Fruit fly (Drosophila melanogaster) Kc167 (cell line): ENCODE data around the gene CG14096.

ENCODE experiments used
- Myc ChIP-seq: fragments of >200 bp; optimal IDR thresholded peaks from 2 replicates; lab custom pipeline; 2017; ENCODE audit warnings: missing external identifiers
- Sin3A ChIP-seq: fragments of >200 bp; optimal IDR thresholded peaks from 2 replicates; lab custom pipeline; 2018; ENCODE audit warnings: missing external identifiers
- h ChIP-seq: fragments of >200 bp; optimal IDR thresholded peaks from 3 replicates; lab custom pipeline; 2018; ENCODE audit warnings: missing external identifiers
- insv ChIP-seq: fragments of >200 bp; optimal IDR thresholded peaks from 3 replicates; lab custom pipeline; 2018; ENCODE audit warnings: missing external identifiers
- psq ChIP-seq: fragments of >200 bp; optimal IDR thresholded peaks from 2 replicates; lab custom pipeline; 2017; ENCODE audit warnings: missing external identifiers
- ttk ChIP-seq: sonication (Bioruptor generic); optimal IDR thresholded peaks from 2 replicates; lab custom pipeline; 2017; ENCODE audit warnings: missing external identifiers

DNA sequence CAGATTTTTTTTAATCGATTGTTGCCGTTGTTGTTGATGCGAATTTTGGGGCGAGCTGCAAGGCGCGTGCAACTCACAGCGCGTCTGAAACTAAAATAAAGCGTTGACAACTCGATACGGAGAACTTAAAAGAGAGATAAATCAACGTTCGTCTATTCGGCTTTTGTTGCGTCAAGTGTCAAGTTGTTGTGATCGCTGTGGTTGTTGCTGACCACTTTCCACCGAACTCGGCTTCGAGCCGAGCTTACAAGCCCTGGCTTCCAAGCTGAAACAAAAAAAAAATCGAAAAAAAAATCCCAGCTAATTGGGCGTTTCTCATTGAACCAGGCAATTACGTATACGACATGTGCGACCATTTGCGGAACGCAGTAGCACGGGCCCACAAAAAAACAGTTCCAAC is 36.9 kb upstream of the CG14096 start, which contains the start of gene CG9452:
- TF ChIP-seq psq (lab: Kevin White, UChicago) (no peak), h (lab: Kevin White, UChicago) (no peak), Sin3A (lab: Kevin White, UChicago) (no peak), ttk (lab: Kevin White, UChicago) (no peak), Myc (lab: Kevin White, UChicago) (no peak), insv (lab: Kevin White, UChicago) (no peak)
